Worm (Caenorhabditis elegans) whole organism, L1 larva: Measurements from ENCODE around the gene F53C3.3.

ENCODE experiments used
- ceh-8 ChIP-seq: fragments of 200-800 bp; sonication (Bioruptor generic); optimal IDR thresholded peaks from 2 replicates; lab custom pipeline; 2018; ENCODE audit warnings: mild to moderate bottlenecking, missing genetic modification characterization, moderate library complexity, missing compliant biosample characterization
- egl-27 ChIP-seq, 2 experiments: fragments of 150-350 bp in 1 of 2; sonication (generic microtip); optimal IDR thresholded peaks; 3 replicates each; lab custom pipeline; 2017 to 2018; ENCODE audit warnings: missing biosample characterization in 2 of 2, missing genetic modification characterization in 2 of 2, missing genetic modification reagents in 2 of 2
- elt-2 ChIP-seq: sonication (generic microtip); optimal IDR thresholded peaks from 2 replicates; lab custom pipeline; 2016; ENCODE audit warnings: missing genetic modification characterization, mild to moderate bottlenecking, inconsistent platforms, missing compliant biosample characterization, missing genetic modification reagents
- irx-1 ChIP-seq: sonication (generic microtip); optimal IDR thresholded peaks from 2 replicates; lab custom pipeline; 2016; ENCODE audit warnings: missing genetic modification characterization, missing compliant biosample characterization
- lsy-2 ChIP-seq, 2 experiments: fragments of 150-350 bp; optimal IDR thresholded peaks; 2 replicates each; lab custom pipeline; 2014; ENCODE audit warnings: missing biosample characterization in 2 of 2, missing genetic modification characterization in 2 of 2
- pag-3 ChIP-seq: sonication (generic microtip); optimal IDR thresholded peaks from 2 replicates; lab custom pipeline; 2017; ENCODE audit warnings: missing genetic modification characterization, mild to moderate bottlenecking, missing compliant biosample characterization, antibody characterized with exemption, borderline replicate concordance; ENCODE audit not compliant: insufficient read depth
- snpc-4 ChIP-seq: fragments of 150-350 bp; optimal IDR thresholded peaks from 2 replicates; lab custom pipeline; 2014; ENCODE audit warnings: missing biosample characterization, missing genetic modification characterization

F53C3.3 gene

ce11 chrII:3954018-3954417, 51.4 kb downstream of the F53C3.3 start (continued):
- TF ChIP-seq lsy-2 (tag; optimal IDR thresholded peaks at IDR 0.05; lab: Kevin White, UChicago), result no peak
- TF ChIP-seq snpc-4 (tag; lab: Kevin White, UChicago), result no peak
- no peak for TF ChIP-seq egl-27 (tag; optimal IDR thresholded peaks at IDR 0.05; lab: Kevin White, UChicago)
- TF ChIP-seq ceh-8 (GFP tag; lab: Kevin White, UChicago), result no peak
- TF ChIP-seq pag-3, result no peak
- TF ChIP-seq elt-2 (tag; lab: Kevin White, UChicago), result peak; percentile 84
- TF ChIP-seq irx-1 (tag; lab: Kevin White, UChicago), result no peak
